Worm (Caenorhabditis elegans) whole organism, L4 larva: Measurements from ENCODE around the gene str-61.

Experiments
- D1046.2 ChIP-seq: fragments of 200-800 bp; sonication (Bioruptor generic); IDR thresholded peaks from 2 replicates; pipeline ENCODE4 v1.3.6; 2022; ENCODE audit warnings: missing genetic modification characterization, missing compliant biosample characterization
- F10B5.3 ChIP-seq: sonication (generic microtip); optimal IDR thresholded peaks from 2 replicates; lab custom pipeline; 2016; ENCODE audit warnings: mild to moderate bottlenecking, missing genetic modification characterization, missing compliant biosample characterization
- R02D3.7 ChIP-seq: fragments of 150-350 bp; sonication (generic microtip); optimal IDR thresholded peaks from 3 replicates; lab custom pipeline; 2014; ENCODE audit warnings: missing biosample characterization, missing genetic modification characterization
- T20F7.1 ChIP-seq: fragments of 200-800 bp; sonication (Bioruptor generic); optimal IDR thresholded peaks from 2 replicates; lab custom pipeline; 2018; ENCODE audit warnings: mild to moderate bottlenecking, missing genetic modification characterization, missing compliant biosample characterization
- Y105C5A.15 ChIP-seq: fragments of 200-800 bp; sonication (Bioruptor generic); IDR thresholded peaks from 2 replicates; pipeline ENCODE4 v1.3.6; 2022; ENCODE audit warnings: missing genetic modification characterization, missing compliant biosample characterization
- ZK546.5 ChIP-seq, 2 experiments: sonication (generic microtip); optimal IDR thresholded peaks; 2 replicates each; lab custom pipeline; 2017; ENCODE audit warnings: missing biosample characterization in 2 of 2, missing genetic modification characterization in 2 of 2
- aha-1 ChIP-seq: fragments of 150-350 bp; peaks from one replicate; lab custom pipeline; 2014; ENCODE audit warnings: missing biosample characterization, missing genetic modification characterization
- arid-1 ChIP-seq: fragments of 200-800 bp; sonication (Bioruptor generic); conservative IDR thresholded peaks from 2 replicates; pipeline ENCODE4 v1.3.6; 2022; ENCODE audit warnings: missing genetic modification reagents, missing genetic modification characterization, missing compliant biosample characterization
- ceh-20 ChIP-seq: fragments of 200-800 bp; sonication (Bioruptor generic); IDR thresholded peaks from 2 replicates; pipeline ENCODE4 v1.3.6; 2022; ENCODE audit warnings: missing genetic modification reagents, missing genetic modification characterization, missing compliant biosample characterization
- ceh-62 ChIP-seq: sonication (generic microtip); optimal IDR thresholded peaks from 2 replicates; lab custom pipeline; 2017; ENCODE audit warnings: missing biosample characterization, missing genetic modification characterization
- duxl-1 ChIP-seq: sonication (generic microtip); optimal IDR thresholded peaks from 2 replicates; lab custom pipeline; 2016; ENCODE audit warnings: mild to moderate bottlenecking, missing genetic modification characterization, moderate library complexity, missing compliant biosample characterization; ENCODE audit not compliant: poor library complexity
- dve-1 ChIP-seq: sonication (generic microtip); optimal IDR thresholded peaks from 2 replicates; lab custom pipeline; 2017; ENCODE audit warnings: antibody characterized with exemption, mild to moderate bottlenecking, missing genetic modification characterization, missing compliant biosample characterization; ENCODE audit not compliant: insufficient read depth
- fkh-10 ChIP-seq: fragments of 150-350 bp; optimal IDR thresholded peaks from 2 replicates; lab custom pipeline; 2014; ENCODE audit warnings: missing biosample characterization, missing genetic modification reagents, missing genetic modification characterization
- gei-8 ChIP-seq: fragments of 200-800 bp; sonication (Bioruptor generic); optimal IDR thresholded peaks from 2 replicates; lab custom pipeline; 2018; ENCODE audit warnings: mild to moderate bottlenecking, missing genetic modification characterization, missing compliant biosample characterization
- hmg-1.1 ChIP-seq: fragments of 200-800 bp; sonication (Bioruptor generic); IDR thresholded peaks from 2 replicates; pipeline ENCODE4 v1.3.6; 2022; ENCODE audit warnings: missing genetic modification reagents, missing genetic modification characterization, missing compliant biosample characterization
- jun-1 ChIP-seq: fragments of 150-350 bp; optimal IDR thresholded peaks from 2 replicates; lab custom pipeline; 2014; ENCODE audit warnings: missing biosample characterization, missing genetic modification reagents, missing genetic modification characterization
- lin-38 ChIP-seq: fragments of 200-800 bp; sonication (Bioruptor generic); IDR thresholded peaks from 2 replicates; pipeline ENCODE4 v1.3.6; 2022; ENCODE audit warnings: missing genetic modification reagents, missing genetic modification characterization, missing compliant biosample characterization
- lin-39 ChIP-seq: fragments of 150-350 bp; optimal IDR thresholded peaks from 2 replicates; lab custom pipeline; 2014; ENCODE audit warnings: missing biosample characterization, missing genetic modification reagents, missing genetic modification characterization
- lir-3 ChIP-seq: sonication (generic microtip); optimal IDR thresholded peaks from 2 replicates; lab custom pipeline; 2016; ENCODE audit warnings: mild to moderate bottlenecking, missing genetic modification characterization, missing compliant biosample characterization
- madf-9 ChIP-seq: fragments of 200-800 bp; sonication (Bioruptor generic); conservative IDR thresholded peaks from 2 replicates; pipeline ENCODE4 v1.3.6; 2022; ENCODE audit warnings: missing genetic modification reagents, missing genetic modification characterization, missing compliant biosample characterization
- mdt-29 ChIP-seq: fragments of 200-800 bp; sonication (Bioruptor generic); IDR thresholded peaks from 2 replicates; pipeline ENCODE4 v1.3.6; 2022; ENCODE audit warnings: missing genetic modification reagents, missing genetic modification characterization, missing compliant biosample characterization
- mes-2 ChIP-seq: sonication (generic microtip); optimal IDR thresholded peaks from 2 replicates; lab custom pipeline; 2016; ENCODE audit warnings: missing genotype, mild to moderate bottlenecking, missing genetic modification characterization, missing compliant biosample characterization; ENCODE audit not compliant: poor library complexity, severe bottlenecking
- nhr-10 ChIP-seq: fragments of 150-350 bp; optimal IDR thresholded peaks from 2 replicates; lab custom pipeline; 2014; ENCODE audit warnings: missing biosample characterization, missing genetic modification characterization
- nhr-111 ChIP-seq: fragments of 200-800 bp; sonication (Bioruptor generic); optimal IDR thresholded peaks from 2 replicates; lab custom pipeline; 2018; ENCODE audit warnings: mild to moderate bottlenecking, missing genetic modification characterization, missing compliant biosample characterization
- nhr-237 ChIP-seq: sonication (generic microtip); optimal IDR thresholded peaks from 2 replicates; lab custom pipeline; 2017; ENCODE audit warnings: missing biosample characterization, missing genetic modification characterization
- nhr-25 ChIP-seq: sonication (generic microtip); optimal IDR thresholded peaks from 2 replicates; lab custom pipeline; 2017; ENCODE audit warnings: missing genetic modification characterization, mild to moderate bottlenecking, missing compliant biosample characterization, antibody characterized with exemption, moderate library complexity, borderline replicate concordance; ENCODE audit not compliant: insufficient read depth
- nhr-42 ChIP-seq: fragments of 200-800 bp; sonication (Bioruptor generic); IDR thresholded peaks from 2 replicates; pipeline ENCODE4 v1.3.6; 2022; ENCODE audit warnings: missing genetic modification characterization, missing compliant biosample characterization
- nhr-6 ChIP-seq: fragments of 150-350 bp; optimal IDR thresholded peaks from 2 replicates; lab custom pipeline; 2014; ENCODE audit warnings: missing biosample characterization, missing genetic modification characterization
- php-3 ChIP-seq: fragments of 200-800 bp; sonication (Bioruptor generic); IDR thresholded peaks from 2 replicates; pipeline ENCODE4 v1.3.6; 2022; ENCODE audit warnings: missing genetic modification reagents, missing genetic modification characterization, missing compliant biosample characterization
- set-16 ChIP-seq: fragments of 200-800 bp; sonication (Bioruptor generic); IDR thresholded peaks from 2 replicates; pipeline ENCODE4 v1.3.6; 2022; ENCODE audit warnings: missing genetic modification reagents, missing genetic modification characterization, missing compliant biosample characterization
- spr-1 ChIP-seq: sonication (generic microtip); optimal IDR thresholded peaks from 2 replicates; lab custom pipeline; 2016; ENCODE audit warnings: mild to moderate bottlenecking, missing genetic modification characterization, missing compliant biosample characterization
- spr-3 ChIP-seq: fragments of 200-800 bp; sonication (Bioruptor generic); optimal IDR thresholded peaks from 2 replicates; lab custom pipeline; 2018; ENCODE audit warnings: mild to moderate bottlenecking, missing genetic modification characterization, missing compliant biosample characterization
- unc-62 ChIP-seq, 3 experiments: fragments of 150-350 bp in 1 of 3; sonication (generic microtip); optimal IDR thresholded peaks in 2 of 3; peaks in 1 of 3; 1 replicate in 1 of 3; 2 replicates in 2 of 3; lab custom pipeline; 2014 to 2017; ENCODE audit warnings: missing biosample characterization in 3 of 3, missing genetic modification characterization in 3 of 3, missing genetic modification reagents in 3 of 3, missing genotype in 1 of 3
- vab-7 ChIP-seq: fragments of 200-800 bp; sonication (Bioruptor generic); IDR thresholded peaks from 2 replicates; pipeline ENCODE4 v1.3.6; 2022; ENCODE audit warnings: missing genetic modification reagents, missing genetic modification characterization, missing compliant biosample characterization
- zag-1 ChIP-seq: fragments of 150-350 bp; optimal IDR thresholded peaks from 2 replicates; lab custom pipeline; 2014; ENCODE audit warnings: missing biosample characterization, missing genetic modification characterization

Gene str-61

ce11 chrV:16697178-16697577, 26.1 kb upstream of the str-61 start, which contains the start of gene srw-41:
Gene srw-41 (plus strand): TSS chrV:16697478.
- TF ChIP-seq nhr-42 (GFP tag; lab: Robert Waterston, UW) = no peak
- TF ChIP-seq aha-1 (tag; lab: Kevin White, UChicago) = peak; percentile 23
- TF ChIP-seq F10B5.3 = no peak
- no peak for TF ChIP-seq madf-9

ce11 chrV:16695499-16695898, 24.4 kb upstream of the str-61 start:
- TF ChIP-seq spr-1 = no peak
- no peak for TF ChIP-seq ceh-62 (tag; lab: Kevin White, UChicago)
- no peak for TF ChIP-seq jun-1 (tag; lab: Kevin White, UChicago)
- TF ChIP-seq lin-38 = no peak
- TF ChIP-seq nhr-237 = no peak
- TF ChIP-seq nhr-25 (tag; lab: Kevin White, UChicago) = no peak
- TF ChIP-seq aha-1 (tag; lab: Kevin White, UChicago) = peak; percentile 71

- TF ChIP-seq nhr-6 (tag; lab: Kevin White, UChicago) = no peak
- TF ChIP-seq T20F7.1 (GFP tag; lab: Kevin White, UChicago) = no peak
- TF ChIP-seq fkh-10 (GFP tag; lab: Kevin White, UChicago) = no peak
- no peak for TF ChIP-seq nhr-42 (GFP tag; lab: Robert Waterston, UW)
- no peak for TF ChIP-seq mdt-29
- no peak for TF ChIP-seq R02D3.7 (tag; lab: Kevin White, UChicago)
- no peak for TF ChIP-seq nhr-111 (GFP tag; lab: Kevin White, UChicago)
- TF ChIP-seq vab-7 = no peak
- no peak for TF ChIP-seq mes-2 (tag; lab: Kevin White, UChicago)
- TF ChIP-seq ZK546.5 (tag; optimal IDR thresholded peaks at IDR 0.05; lab: Kevin White, UChicago) = no peak
- no peak for TF ChIP-seq lin-39 (tag; lab: Kevin White, UChicago)
- no peak for TF ChIP-seq spr-3
- no peak for TF ChIP-seq ceh-20
- no peak for TF ChIP-seq D1046.2 (GFP tag; lab: Robert Waterston, UW)
- TF ChIP-seq Y105C5A.15 (GFP tag; lab: Robert Waterston, UW) = no peak
- TF ChIP-seq zag-1 (tag; lab: Kevin White, UChicago) = no peak
- TF ChIP-seq hmg-1.1 (GFP tag; lab: Robert Waterston, UW) = no peak
- no peak for TF ChIP-seq duxl-1
Measured at ce11 chrV:16694538-16694937, 23.4 kb upstream of the str-61 start, which contains the start of gene srz-101. Gene srz-101 (plus strand): TSS chrV:16694838.

- TF ChIP-seq nhr-10 (no peak), dve-1 (tag; lab: Kevin White, UChicago) (no peak), arid-1 (GFP tag; lab: Robert Waterston, UW) (no peak), lir-3 (tag; lab: Kevin White, UChicago) (no peak), gei-8 (no peak), unc-62 (GFP tag; optimal IDR thresholded peaks at IDR 0.05 in 1 of 2; lab: Kevin White, UChicago) (no peak), unc-62 (tag; optimal IDR thresholded peaks at IDR 0.05; lab: Kevin White, UChicago) (no peak)
Measured at ce11 chrV:16693732-16694131, 22.6 kb upstream of the str-61 start, which contains the start of gene srw-42. Gene srw-42 (minus strand): TSS chrV:16693832.

- TF ChIP-seq set-16 (peak; percentile 92), php-3 (GFP tag; lab: Robert Waterston, UW) (no peak)
Measured at ce11 chrV:16692988-16693387, 21.9 kb upstream of the str-61 start.
